Worm (Caenorhabditis elegans) whole organism, mixed stage, embryonic: ENCODE data around the gene F46F5.10.

Experiments
- M03D4.4 ChIP-seq: sonication (generic microtip); optimal IDR thresholded peaks from 2 replicates; lab custom pipeline; 2017; ENCODE audit warnings: mild to moderate bottlenecking, missing genetic modification characterization, missing compliant biosample characterization
- bed-3 ChIP-seq: fragments of 200-800 bp; sonication (Bioruptor generic); optimal IDR thresholded peaks from 3 replicates; lab custom pipeline; 2018; ENCODE audit warnings: mild to moderate bottlenecking, missing genetic modification characterization, moderate library complexity, missing compliant biosample characterization
- blmp-1 ChIP-seq: fragments of 150-350 bp; optimal IDR thresholded peaks from 2 replicates; lab custom pipeline; 2014; ENCODE audit warnings: missing biosample characterization, missing genetic modification characterization
- ceh-43 ChIP-seq: fragments of 200-800 bp; sonication (Bioruptor generic); optimal IDR thresholded peaks from 2 replicates; lab custom pipeline; 2018; ENCODE audit warnings: mild to moderate bottlenecking, missing genetic modification characterization, moderate library complexity, missing compliant biosample characterization
- ceh-83 ChIP-seq: fragments of 200-800 bp; sonication (Bioruptor generic); optimal IDR thresholded peaks from 2 replicates; lab custom pipeline; 2018; ENCODE audit warnings: mild to moderate bottlenecking, missing genetic modification characterization, missing compliant biosample characterization
- ces-1 ChIP-seq: fragments of 150-350 bp; optimal IDR thresholded peaks from 2 replicates; lab custom pipeline; 2014; ENCODE audit warnings: missing biosample characterization, missing genetic modification reagents, missing genetic modification characterization
- drap-1 ChIP-seq: fragments of 200-800 bp; sonication (Bioruptor generic); optimal IDR thresholded peaks from 3 replicates; lab custom pipeline; 2018; ENCODE audit warnings: mild to moderate bottlenecking, missing genetic modification characterization, missing compliant biosample characterization
- elt-1 ChIP-seq: sonication (generic microtip); optimal IDR thresholded peaks from 2 replicates; lab custom pipeline; 2017; ENCODE audit warnings: missing genetic modification characterization, mild to moderate bottlenecking, missing compliant biosample characterization, antibody characterized with exemption, moderate library complexity, borderline replicate concordance; ENCODE audit not compliant: insufficient read depth
- elt-3 ChIP-seq: fragments of 150-350 bp; optimal IDR thresholded peaks from 2 replicates; lab custom pipeline; 2014; ENCODE audit warnings: missing biosample characterization, missing genetic modification characterization
- flh-1 ChIP-seq: fragments of 200-800 bp; sonication (Bioruptor generic); optimal IDR thresholded peaks from 2 replicates; lab custom pipeline; 2018; ENCODE audit warnings: mild to moderate bottlenecking, missing genetic modification characterization, moderate library complexity, missing compliant biosample characterization
- hlh-1 ChIP-seq: fragments of 150-350 bp; optimal IDR thresholded peaks from 2 replicates; lab custom pipeline; 2014; ENCODE audit warnings: missing biosample characterization, missing genetic modification reagents, missing genetic modification characterization
- lin-32 ChIP-seq: fragments of 200-800 bp; sonication (Bioruptor generic); optimal IDR thresholded peaks from 2 replicates; lab custom pipeline; 2018; ENCODE audit warnings: mild to moderate bottlenecking, missing genetic modification characterization, missing compliant biosample characterization
- lsy-2 ChIP-seq: fragments of 150-350 bp; optimal IDR thresholded peaks from 2 replicates; lab custom pipeline; 2014; ENCODE audit warnings: missing biosample characterization, missing genetic modification characterization
- mab-5 ChIP-seq: fragments of 150-350 bp; optimal IDR thresholded peaks from 2 replicates; lab custom pipeline; 2014; ENCODE audit warnings: missing biosample characterization, missing genetic modification characterization
- mep-1 ChIP-seq: fragments of 150-350 bp; optimal IDR thresholded peaks from 2 replicates; lab custom pipeline; 2017; ENCODE audit warnings: missing biosample characterization, missing genetic modification reagents, missing genetic modification characterization, inconsistent platforms
- mls-2 ChIP-seq: sonication (generic microtip); optimal IDR thresholded peaks from 2 replicates; lab custom pipeline; 2016; ENCODE audit warnings: mild to moderate bottlenecking, missing genetic modification characterization, moderate library complexity, missing compliant biosample characterization
- nhr-12 ChIP-seq: fragments of 150-350 bp; optimal IDR thresholded peaks from 2 replicates; lab custom pipeline; 2014; ENCODE audit warnings: missing biosample characterization, missing genetic modification characterization
- nhr-2 ChIP-seq: fragments of 150-350 bp; optimal IDR thresholded peaks from 2 replicates; lab custom pipeline; 2014; ENCODE audit warnings: missing biosample characterization, missing genetic modification characterization
- nhr-237 ChIP-seq: fragments of 150-350 bp; optimal IDR thresholded peaks from 2 replicates; lab custom pipeline; 2014; ENCODE audit warnings: missing biosample characterization, missing genetic modification characterization
- nhr-76 ChIP-seq: sonication (generic microtip); optimal IDR thresholded peaks from 2 replicates; lab custom pipeline; 2017; ENCODE audit warnings: missing biosample characterization, missing genetic modification characterization
- pha-4 ChIP-seq: fragments of 150-350 bp; optimal IDR thresholded peaks from 2 replicates; lab custom pipeline; 2018; ENCODE audit warnings: missing biosample characterization, missing genetic modification reagents, missing genetic modification characterization
- sem-2 ChIP-seq: fragments of 200-800 bp; sonication (Bioruptor generic); optimal IDR thresholded peaks from 2 replicates; lab custom pipeline; 2018; ENCODE audit warnings: mild to moderate bottlenecking, missing genetic modification characterization, missing compliant biosample characterization
- snpc-4 ChIP-seq: fragments of 150-350 bp; optimal IDR thresholded peaks from 2 replicates; lab custom pipeline; 2014; ENCODE audit warnings: missing biosample characterization, missing genetic modification characterization
- tbx-8 ChIP-seq: fragments of 200-800 bp; sonication (Bioruptor generic); optimal IDR thresholded peaks from 2 replicates; lab custom pipeline; 2018; ENCODE audit warnings: mild to moderate bottlenecking, missing genetic modification characterization, moderate library complexity, missing compliant biosample characterization
- unc-62 ChIP-seq: fragments of 150-350 bp; optimal IDR thresholded peaks from 2 replicates; lab custom pipeline; 2014; ENCODE audit warnings: missing biosample characterization, missing genetic modification reagents, missing genetic modification characterization
- zip-8 ChIP-seq: fragments of 150-350 bp; optimal IDR thresholded peaks from 2 replicates; lab custom pipeline; 2014; ENCODE audit warnings: missing biosample characterization, missing genetic modification characterization
- ztf-11 ChIP-seq: fragments of 150-350 bp; optimal IDR thresholded peaks from 2 replicates; lab custom pipeline; 2014; ENCODE audit warnings: missing biosample characterization, missing genetic modification characterization

Gene F46F5.10

DNA sequence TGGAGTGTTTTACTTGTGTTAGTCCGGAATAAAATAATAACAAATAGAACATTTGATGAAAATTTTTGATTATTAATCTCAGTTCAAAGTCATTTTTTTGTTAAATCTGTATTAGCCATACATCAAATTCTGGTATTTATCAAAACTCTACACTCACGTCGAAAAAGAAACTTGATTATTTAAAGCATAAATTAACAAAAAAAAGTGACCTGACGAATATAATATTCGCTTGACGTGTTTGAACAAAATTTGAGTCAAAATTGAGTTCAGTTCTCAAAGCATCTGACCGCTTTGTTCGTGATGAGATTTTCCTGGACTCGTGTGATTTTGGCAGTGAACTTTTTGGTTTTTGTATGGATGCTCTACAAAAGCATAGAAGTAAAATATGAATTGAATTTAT, at the start of gene F46F5.10:
F46F5.10 (plus strand) TSS at position 301 of the 400 bp plus-strand sequence.
- TF ChIP-seq snpc-4 (no peak), blmp-1 (no peak), pha-4 (tag; lab: Kevin White, UChicago) (no peak), M03D4.4 (tag; lab: Kevin White, UChicago) (no peak), tbx-8 (GFP tag; lab: Kevin White, UChicago) (no peak)

DNA sequence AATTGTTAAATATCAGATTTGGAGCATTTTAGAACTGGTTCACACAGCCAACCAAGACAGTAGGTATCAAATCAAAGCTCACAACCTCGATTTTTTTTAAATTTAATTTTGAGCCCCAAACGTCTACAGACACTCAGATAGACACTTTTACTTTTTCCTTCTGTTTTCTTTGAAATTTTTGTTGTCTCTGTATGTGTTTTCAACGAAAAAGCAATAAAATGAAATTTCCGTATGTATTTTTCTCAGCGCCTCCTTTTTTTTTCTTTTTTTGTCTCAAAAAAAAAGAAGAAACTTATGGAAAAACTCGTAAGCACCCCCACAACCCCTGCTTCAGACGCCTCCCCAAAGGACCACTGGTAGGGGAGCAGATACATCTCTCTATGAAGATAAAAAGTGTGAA, 49.8 kb upstream of the F46F5.10 start:
- TF ChIP-seq ces-1 (GFP tag; lab: Kevin White, UChicago) (peak; percentile 9), drap-1 (GFP tag; lab: Kevin White, UChicago) (no peak)

- no peak for TF ChIP-seq mls-2
Observed at ce11 chrII:775033-775432, 48.6 kb upstream of the F46F5.10 start, which contains the start of gene Y39F10A.1. TSS of gene Y39F10A.1 (plus strand) at chrII:775333.

- TF ChIP-seq ceh-83, result no peak
- TF ChIP-seq drap-1 (GFP tag; lab: Kevin White, UChicago), result no peak
- no peak for TF ChIP-seq nhr-12 (tag; lab: Kevin White, UChicago)
Observed at ce11 chrII:782903-783302, 40.7 kb upstream of the F46F5.10 start, which contains the start of gene Y39F10A.3. TSS of gene Y39F10A.3 (minus strand) at chrII:783003.

DNA sequence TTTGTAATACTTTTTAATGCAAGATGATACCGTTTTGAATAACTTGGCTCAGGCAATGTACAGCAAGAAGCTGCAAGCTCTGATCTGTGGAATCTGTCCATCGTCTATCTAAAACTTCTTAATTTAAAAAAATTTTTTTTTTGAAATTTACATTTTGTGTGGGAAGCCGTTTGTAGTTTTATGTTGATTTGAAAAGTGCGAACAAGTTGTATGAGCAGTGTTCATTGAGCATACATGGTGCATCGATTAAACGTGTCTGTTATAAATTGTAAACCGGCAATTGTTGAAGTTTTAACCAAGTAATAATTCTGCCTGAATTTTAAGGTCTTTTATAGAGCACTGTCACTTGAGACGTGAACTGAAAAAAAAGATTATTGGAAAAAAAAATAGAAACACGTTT, 40.1 kb upstream of the F46F5.10 start, which contains the start of gene Y39F10A.6:
Y39F10A.6 (minus strand) TSS at position 101 of the 400 bp plus-strand sequence.
- no peak for TF ChIP-seq drap-1 (GFP tag; lab: Kevin White, UChicago)
- TF ChIP-seq nhr-76, result no peak
- TF ChIP-seq blmp-1, result no peak
- TF ChIP-seq snpc-4, result no peak
- TF ChIP-seq hlh-1 (tag; lab: Kevin White, UChicago), result no peak
- no peak for TF ChIP-seq zip-8 (tag; lab: Kevin White, UChicago)
- TF ChIP-seq ztf-11, result no peak
- TF ChIP-seq, all 35 proteins: peak for 0

DNA sequence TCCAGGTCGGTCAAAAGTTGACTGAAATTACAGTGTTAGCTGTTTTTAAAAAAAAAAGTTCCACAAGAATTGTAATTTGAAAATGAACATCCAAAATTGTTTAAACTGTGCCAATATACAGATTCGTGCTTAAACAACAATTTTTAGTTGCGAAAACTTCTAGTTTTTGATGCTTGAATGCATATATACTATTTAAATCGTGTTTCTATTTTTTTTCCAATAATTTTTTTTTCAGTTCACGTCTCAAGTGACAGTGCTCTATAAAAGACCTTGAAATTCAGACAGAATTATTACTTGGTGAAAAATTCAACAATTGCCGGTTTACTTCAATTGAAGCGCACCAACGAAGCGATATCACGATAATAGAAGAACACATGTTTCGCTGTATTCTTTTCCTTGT, 36.7 kb upstream of the F46F5.10 start, which contains the start of gene F46F5.16:
F46F5.16 (plus strand) TSS at position 301 of the 400 bp plus-strand sequence.
- TF ChIP-seq nhr-237 (tag; lab: Kevin White, UChicago), result no peak

DNA sequence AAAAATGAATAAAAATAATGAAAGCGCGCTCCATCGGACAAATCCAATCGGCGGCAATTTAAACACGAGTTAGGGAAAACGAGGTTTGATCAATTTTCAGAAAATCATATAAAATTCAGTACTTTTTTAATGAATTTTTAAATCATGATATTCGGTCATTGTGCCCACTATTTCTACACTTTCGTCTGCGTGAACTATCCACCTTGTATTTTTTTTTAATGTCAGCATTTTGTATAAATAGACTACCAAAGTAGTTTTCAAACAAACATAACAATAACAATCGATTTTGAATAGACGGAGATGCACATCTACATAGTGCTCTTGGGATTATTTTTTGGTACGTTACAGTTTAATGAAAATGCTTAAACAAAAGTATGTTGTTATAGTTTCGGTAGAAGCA, 35.5 kb upstream of the F46F5.10 start, which contains the start of gene F46F5.15:
F46F5.15 (plus strand) TSS at position 301 of the 400 bp plus-strand sequence.
- no peak for TF ChIP-seq nhr-2 (tag; lab: Kevin White, UChicago)
- no peak for TF ChIP-seq mab-5 (tag; lab: Kevin White, UChicago)
- no peak for TF ChIP-seq lsy-2 (tag; lab: Kevin White, UChicago)
- no peak for TF ChIP-seq elt-3 (tag; lab: Kevin White, UChicago)
- TF ChIP-seq flh-1, result no peak
- TF ChIP-seq bed-3 (GFP tag; lab: Kevin White, UChicago), result no peak
- TF ChIP-seq sem-2 (GFP tag; lab: Kevin White, UChicago), result no peak
- TF ChIP-seq zip-8 (tag; lab: Kevin White, UChicago), result no peak
- no peak for TF ChIP-seq lin-32 (GFP tag; lab: Kevin White, UChicago)
- TF ChIP-seq nhr-237 (tag; lab: Kevin White, UChicago), result no peak
- TF ChIP-seq mep-1, result no peak
- no peak for TF ChIP-seq pha-4 (tag; lab: Kevin White, UChicago)
- TF ChIP-seq unc-62, result no peak
- no peak for TF ChIP-seq ztf-11
- TF ChIP-seq nhr-12 (tag; lab: Kevin White, UChicago), result no peak
- no peak for TF ChIP-seq drap-1 (GFP tag; lab: Kevin White, UChicago)
- TF ChIP-seq elt-1 (tag; lab: Kevin White, UChicago), result no peak
- TF ChIP-seq M03D4.4 (tag; lab: Kevin White, UChicago), result no peak
- TF ChIP-seq ceh-43 (GFP tag; lab: Kevin White, UChicago), result no peak
- TF ChIP-seq ceh-83, result no peak
